Fruit fly (Drosophila melanogaster) Kc167 (cell line): ENCODE measurements around the gene CG6142.

Experiments used
- Sin3A ChIP-seq: fragments of >200 bp; optimal IDR thresholded peaks from 2 replicates; lab custom pipeline; 2018; ENCODE audit warnings: missing external identifiers
- h ChIP-seq: fragments of >200 bp; optimal IDR thresholded peaks from 3 replicates; lab custom pipeline; 2018; ENCODE audit warnings: missing external identifiers
- psq ChIP-seq: fragments of >200 bp; optimal IDR thresholded peaks from 2 replicates; lab custom pipeline; 2017; ENCODE audit warnings: missing external identifiers

DNA sequence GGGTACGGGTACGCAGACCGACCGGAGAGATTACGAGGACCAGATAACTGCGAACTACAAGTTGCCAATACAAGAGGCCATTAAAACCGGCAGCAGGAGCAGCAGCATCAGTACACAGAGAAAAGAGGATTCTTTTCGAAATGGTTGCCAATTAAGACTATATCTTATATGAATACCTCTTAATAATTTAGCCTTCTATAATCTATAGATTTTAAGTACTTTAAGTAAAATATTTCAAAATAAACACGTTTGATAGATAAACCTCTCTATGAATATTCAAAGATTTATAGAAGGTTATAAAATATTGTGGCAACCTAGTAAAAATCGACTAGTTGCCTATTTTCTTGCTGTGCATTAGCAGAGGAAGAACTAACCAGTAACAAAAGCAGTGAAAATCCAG is 37.4 kb upstream of the CG6142 start:
- TF ChIP-seq Sin3A (lab: Kevin White, UChicago) (no peak), psq (lab: Kevin White, UChicago) (no peak), h (lab: Kevin White, UChicago) (no peak)
